Worm (Caenorhabditis elegans): ENCODE data around the gene rig-6.

ce11 chrII:4756751-4757150 lies 55.1 kb downstream of the rig-6 start, which contains the start of gene C27D9.2:
- TF ChIP-seq unc-39 (tag; optimal IDR thresholded peaks at IDR 0.05) (no peak), nhr-12 (tag; optimal IDR thresholded peaks at IDR 0.05) (no peak), pha-4 (tag; optimal IDR thresholded peaks at IDR 0.05) (no peak)
